Fruit fly (Drosophila melanogaster): Measurements from ENCODE around the gene CG14983.

DNA sequence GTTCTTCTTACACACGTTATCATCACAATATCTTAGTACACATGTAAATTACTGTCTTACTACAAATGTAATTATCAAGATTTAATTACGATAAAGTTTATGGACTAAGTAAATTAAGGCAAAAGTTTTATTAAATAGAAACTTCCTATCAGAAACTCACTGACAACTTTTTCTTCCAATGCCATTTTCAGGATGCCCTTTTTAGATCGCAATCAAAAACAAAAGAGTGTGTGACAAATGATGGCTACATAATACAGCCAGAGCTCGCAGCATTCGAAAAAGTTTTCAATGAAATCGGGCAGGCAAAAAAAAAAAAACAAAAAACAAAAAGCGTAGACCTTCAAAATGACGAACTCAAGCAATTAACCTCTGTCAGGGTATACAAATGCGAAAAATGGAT lies 23.5 kb upstream of the CG14983 start, which contains the start of gene CG43915:
- TF ChIP-seq crol (GFP tag; IDR thresholded peaks at IDR 0.05) (no peak), ash1 (GFP tag; optimal IDR thresholded peaks at IDR 0.05) (no peak), bcd (GFP tag; optimal IDR thresholded peaks at IDR 0.05) (no peak), ttk (GFP tag; IDR thresholded peaks at IDR 0.05) (no peak), CG6683 (GFP tag; optimal IDR thresholded peaks at IDR 0.05) (no peak), Jarid2 (GFP tag; optimal IDR thresholded peaks at IDR 0.05) (no peak), CG14860 (GFP tag; IDR thresholded peaks at IDR 0.05; ENCODE audit: partially characterized antibody) (no peak), PHDP (tag; optimal IDR thresholded peaks at IDR 0.05) (no peak), Gug (GFP tag; IDR thresholded peaks at IDR 0.05) (no peak), E2f1 (GFP tag; IDR thresholded peaks at IDR 0.05) (no peak), Ptx1 (GFP tag; IDR thresholded peaks at IDR 0.05) (no peak)
